Fruit fly (Drosophila melanogaster): ENCODE data around the gene CG34278.
A peak's percentile ranks its signal among the peaks of the same experiment; 100 is the strongest.

CG34278 gene

DNA sequence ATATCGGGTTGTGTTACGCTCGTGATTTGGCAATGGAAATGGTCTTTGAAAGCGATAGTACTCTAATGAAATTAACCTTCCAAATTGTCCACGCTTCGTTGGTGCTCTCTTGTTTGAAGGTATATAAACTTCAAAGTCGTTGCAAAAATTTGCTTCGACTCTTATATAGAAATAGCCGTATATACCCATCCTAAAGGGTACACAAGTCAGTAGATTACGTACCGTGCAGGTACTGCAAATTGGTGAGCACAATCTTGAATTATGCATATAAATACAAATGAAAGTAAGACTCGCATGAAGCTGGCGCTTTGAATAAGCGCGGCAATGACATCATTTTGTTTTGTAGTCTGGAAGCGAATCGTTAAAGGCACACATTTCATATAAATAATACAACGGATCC is 4.0 kb upstream of the CG34278 start:
- no peak for TF ChIP-seq noc (tag; optimal IDR thresholded peaks at IDR 0.05)

DNA sequence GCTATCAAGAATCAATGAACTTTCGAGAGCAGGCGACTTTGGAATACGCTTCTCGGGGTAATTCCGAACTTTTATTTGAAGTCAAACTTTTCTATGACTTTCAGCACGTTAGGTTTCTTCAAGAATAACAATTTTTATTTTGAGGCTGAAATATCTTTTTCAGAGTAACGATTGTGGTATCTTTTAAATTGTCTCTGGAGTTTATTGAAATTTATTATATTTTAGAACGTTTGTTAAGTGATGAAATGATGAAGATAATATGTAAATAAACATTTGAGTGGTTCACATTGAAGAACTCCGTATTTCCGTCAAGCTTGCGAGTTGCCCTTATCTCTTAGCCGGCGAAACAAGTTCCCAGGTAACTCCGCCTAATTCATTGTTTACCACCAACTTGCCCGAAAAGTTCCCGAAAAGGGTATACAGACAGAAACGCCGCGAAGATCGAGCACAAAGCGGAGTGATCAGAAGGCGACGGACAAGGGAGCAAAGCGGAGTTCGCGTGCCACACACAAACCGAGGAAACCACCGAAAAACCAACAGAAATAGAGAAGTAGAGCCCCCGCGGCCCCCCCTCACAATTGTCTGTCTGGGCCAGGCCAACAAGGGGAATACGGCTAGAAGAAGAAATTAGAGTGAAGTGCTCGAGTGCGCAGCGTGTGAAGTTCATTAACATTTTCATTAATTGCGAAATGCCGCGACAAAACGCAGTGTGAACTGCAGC is 2.5 kb upstream of the CG34278 start:
- peak; percentile 34 for TF ChIP-seq noc (tag; optimal IDR thresholded peaks at IDR 0.05)

DNA sequence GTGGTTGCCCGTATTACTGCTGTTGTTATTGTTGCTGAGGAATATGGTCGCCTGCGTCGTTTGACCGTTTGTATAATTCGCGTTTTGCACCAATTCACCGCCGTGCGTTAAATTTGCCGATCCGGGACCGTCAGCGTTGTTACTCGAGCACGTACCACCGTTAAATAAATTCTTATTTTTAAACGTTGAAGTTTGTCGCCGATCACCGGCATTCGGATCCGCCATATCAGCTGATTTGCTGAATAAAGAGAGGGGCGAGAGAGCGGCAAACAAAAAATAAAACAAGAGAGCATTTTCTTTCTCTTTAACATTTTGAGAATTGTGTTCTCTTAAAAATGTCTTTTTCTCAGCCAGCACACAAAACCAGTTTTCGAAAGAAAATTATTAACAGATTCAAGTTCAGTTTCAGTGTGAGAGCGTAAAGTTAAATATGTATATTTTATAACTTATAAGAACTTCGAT is 1.3 kb upstream of the CG34278 start:
- peak; percentile 35 for TF ChIP-seq noc (tag; optimal IDR thresholded peaks at IDR 0.05)

DNA sequence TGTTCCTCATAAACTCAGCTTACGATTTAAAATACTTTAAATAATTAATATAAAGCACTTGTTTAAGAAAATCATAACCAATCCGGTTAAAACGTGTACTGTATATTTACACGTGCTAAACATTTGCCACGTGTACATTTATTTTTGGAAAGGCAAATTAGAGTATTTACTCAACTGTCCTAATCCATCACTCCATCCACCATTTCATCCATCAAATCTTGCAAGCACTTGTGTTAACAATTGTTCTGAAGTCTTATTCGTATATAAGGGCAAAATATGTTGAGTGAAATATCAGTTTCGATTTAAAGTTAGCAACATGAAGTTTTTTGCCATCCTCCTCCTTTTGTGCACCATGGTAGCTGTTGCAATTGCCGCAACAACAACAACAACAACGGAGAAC is 1.0 kb downstream of the CG34278 start, which contains the start of gene CG42779:
Gene CG42779, plus strand, starts transcription at position 301 of the 400 bp plus-strand sequence.
- no peak for TF ChIP-seq noc (tag; optimal IDR thresholded peaks at IDR 0.05)

DNA sequence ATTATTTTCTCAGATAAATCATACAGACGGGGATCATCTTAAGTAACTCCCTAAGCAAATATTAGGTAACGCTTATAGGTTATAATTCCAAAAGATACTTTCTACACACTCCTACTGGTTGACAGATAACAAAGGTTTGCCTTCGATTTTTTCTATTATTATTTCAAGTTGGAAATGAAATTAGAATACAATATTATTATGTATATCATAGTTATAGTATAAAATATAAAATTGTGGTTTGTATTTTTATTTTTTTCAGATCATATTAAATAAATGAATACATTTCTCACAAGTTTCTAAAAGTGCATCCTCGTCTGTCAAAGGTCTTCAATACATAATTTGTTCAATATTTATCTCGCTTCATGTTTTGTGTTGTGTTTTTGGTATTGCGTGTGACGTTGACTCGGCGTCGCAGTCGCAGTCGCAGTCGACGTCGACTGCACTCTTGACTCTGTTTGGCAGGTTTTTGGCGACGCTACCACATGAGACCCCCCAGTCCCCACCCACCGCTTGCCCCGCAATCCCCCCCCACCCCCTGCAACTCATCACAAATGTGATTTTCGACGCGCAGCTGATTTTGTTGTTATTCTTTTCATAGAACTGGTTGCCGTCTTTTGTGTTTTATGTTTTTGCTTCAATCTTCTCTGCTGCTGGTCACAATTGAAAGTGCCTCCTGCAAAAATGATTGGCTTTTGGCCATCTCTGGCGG is 2.7 kb downstream of the CG34278 start:
- no peak for TF ChIP-seq noc (tag; optimal IDR thresholded peaks at IDR 0.05)

DNA sequence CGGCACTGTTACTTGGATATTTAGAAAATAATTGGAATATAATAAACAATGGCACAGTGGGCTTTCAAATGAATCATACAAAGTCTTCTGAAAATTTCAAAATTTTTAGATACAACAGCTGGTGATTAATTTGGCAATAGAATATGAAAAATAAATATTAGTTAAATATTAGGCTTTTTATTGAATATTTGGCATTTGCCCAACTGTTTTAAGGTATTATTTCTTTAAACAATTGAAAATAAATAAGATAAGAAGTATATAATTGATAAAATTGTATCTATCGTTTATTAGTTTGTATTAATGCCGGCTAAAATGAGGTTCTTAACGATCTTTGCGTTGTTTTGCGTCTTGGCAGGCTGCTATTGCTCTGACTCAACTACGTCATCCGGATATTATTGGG is 3.9 kb downstream of the CG34278 start, which contains the start of gene CG45079:
Gene CG45079, plus strand, starts transcription at position 301 of the 400 bp plus-strand sequence.
- no peak for TF ChIP-seq noc (tag; optimal IDR thresholded peaks at IDR 0.05)

DNA sequence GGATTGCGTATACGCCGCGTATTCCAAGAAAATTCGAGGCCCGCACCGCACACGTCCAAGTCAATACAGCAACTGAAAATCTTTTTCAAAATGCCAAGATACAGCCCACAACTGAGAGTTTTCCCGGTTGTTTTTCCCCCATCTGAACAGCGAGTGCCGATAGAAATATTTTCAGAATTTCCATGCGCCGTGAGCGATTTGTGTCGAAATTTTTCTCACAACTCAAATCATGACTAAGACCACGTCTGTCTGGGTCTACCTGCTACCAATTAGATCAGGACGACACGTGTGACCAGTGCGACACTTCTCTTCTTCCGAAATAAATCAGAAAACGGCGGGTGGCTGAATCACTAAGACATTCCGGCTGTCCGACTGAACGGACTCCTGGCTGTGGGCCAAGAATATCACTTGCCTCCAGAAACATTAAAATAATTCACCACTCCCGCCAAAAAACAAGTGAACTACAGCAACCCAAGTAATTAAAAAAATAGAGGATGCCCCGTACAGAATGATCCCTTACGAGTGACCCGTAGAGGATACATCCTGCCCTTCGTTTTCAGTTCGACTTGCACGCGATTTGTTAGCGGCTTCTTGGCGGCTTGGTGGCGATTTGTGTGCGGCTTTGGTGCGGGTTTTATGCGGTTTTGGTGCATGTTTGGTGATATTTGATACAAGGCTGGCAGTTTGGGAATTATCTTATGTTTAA is 5.2 kb downstream of the CG34278 start, which contains the start of gene cher:
Gene cher, minus strand, starts transcription at position 51 of the 706 bp plus-strand sequence.
- TF ChIP-seq noc (tag; optimal IDR thresholded peaks at IDR 0.05): no peak

DNA sequence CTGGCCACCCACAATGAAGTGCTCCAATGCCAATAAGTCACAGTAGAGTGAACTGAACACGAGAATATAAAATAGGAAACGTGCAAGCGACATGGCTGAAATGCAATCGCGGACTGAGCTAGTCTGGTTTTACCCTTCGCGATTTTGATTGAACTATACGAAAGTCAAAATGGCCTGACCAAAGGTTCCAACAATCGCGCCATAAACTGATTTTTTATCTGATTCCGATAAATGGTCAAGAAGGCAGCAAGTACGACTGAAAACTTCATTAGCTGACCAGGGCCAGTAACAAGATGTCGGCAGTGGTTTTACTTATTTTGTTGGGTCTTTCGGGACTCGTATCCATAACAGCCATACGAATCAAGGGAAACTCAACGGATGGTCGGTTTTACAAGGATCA is 6.6 kb downstream of the CG34278 start, which contains the start of the genes CG17477 and CG31269:
Gene CG17477, minus strand, starts transcription at position 101 of the 400 bp plus-strand sequence.
Gene CG31269, plus strand, starts transcription at position 289 of the 400 bp plus-strand sequence.
- no peak for TF ChIP-seq noc (tag; optimal IDR thresholded peaks at IDR 0.05)

DNA sequence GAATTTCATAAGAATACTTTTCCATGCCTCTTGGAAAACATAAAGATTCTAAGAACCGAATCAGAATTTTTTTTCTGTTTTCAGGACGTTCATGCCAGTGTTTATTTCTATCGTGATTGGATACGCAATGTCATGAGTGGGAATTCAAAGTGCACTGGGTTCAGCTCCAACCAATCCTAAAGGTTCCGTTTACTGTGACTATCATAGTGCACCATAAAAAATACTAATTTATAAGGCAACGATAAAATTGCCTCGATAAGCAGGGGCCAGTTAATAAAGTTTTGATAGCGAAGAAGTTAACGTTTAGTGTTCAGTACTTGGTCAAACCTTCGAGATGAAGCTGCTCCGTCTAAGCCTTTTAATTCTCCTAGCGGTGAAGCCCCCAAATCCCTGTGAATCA is 7.6 kb downstream of the CG34278 start, which contains the start of gene CG31265:
Gene CG31265, plus strand, starts transcription at position 301 of the 400 bp plus-strand sequence.
- no peak for TF ChIP-seq noc (tag; optimal IDR thresholded peaks at IDR 0.05)

DNA sequence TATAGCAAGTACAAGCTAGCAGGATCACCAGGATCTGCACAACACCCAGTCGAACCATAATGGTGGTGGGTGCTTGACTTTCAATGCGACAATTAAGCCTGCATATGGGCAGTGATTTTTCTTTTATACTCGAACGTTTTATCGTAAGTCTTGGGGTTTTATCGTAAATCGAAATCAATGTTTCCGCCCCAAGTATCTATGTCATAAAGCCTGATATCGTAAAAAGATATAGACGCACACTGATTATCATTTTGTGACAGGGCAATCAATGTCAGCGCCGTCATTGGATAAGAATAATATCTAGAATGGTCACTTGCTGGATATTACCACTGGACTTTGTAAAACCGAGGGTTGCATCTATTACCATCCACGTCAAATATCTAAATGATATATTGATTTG is 10.1 kb downstream of the CG34278 start, which contains the start of gene CG17475:
Gene CG17475, minus strand, starts transcription at position 101 of the 400 bp plus-strand sequence.
- TF ChIP-seq noc (tag; optimal IDR thresholded peaks at IDR 0.05): no peak

DNA sequence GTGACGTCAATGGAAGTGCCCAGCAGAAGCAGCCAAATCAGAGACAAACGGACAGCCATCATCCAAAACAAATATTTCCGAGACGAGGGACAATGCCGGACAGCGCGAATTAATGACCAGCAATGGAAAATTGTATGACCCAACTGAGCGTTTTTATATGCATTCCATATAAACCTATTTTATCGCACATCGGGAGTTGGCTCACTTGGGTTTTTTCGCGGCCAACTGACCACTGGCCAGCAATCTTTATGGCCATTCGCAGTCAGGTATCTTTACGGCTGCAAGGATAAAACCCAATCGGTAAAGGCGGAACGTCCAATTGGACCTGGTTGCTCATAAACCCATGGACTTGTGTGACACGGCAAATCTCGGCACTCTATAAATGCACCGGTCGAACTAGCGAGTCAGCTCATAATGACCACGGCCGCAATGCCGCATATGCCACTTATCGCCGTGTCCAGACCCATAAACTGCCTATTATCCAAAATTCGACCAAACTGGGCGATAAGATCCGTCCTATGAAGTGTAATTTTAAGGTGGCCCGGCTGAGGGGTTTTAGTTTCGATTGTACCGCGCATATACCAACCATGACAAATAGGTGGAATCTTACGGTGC is 11.9 kb downstream of the CG34278 start, which contains the start of the genes CG4053 and CG31266:
Gene CG4053, minus strand, starts transcription at position 101 of the 615 bp plus-strand sequence.
Gene CG31266, plus strand, starts transcription at position 565 of the 615 bp plus-strand sequence.
- no peak for TF ChIP-seq noc (tag; optimal IDR thresholded peaks at IDR 0.05)

DNA sequence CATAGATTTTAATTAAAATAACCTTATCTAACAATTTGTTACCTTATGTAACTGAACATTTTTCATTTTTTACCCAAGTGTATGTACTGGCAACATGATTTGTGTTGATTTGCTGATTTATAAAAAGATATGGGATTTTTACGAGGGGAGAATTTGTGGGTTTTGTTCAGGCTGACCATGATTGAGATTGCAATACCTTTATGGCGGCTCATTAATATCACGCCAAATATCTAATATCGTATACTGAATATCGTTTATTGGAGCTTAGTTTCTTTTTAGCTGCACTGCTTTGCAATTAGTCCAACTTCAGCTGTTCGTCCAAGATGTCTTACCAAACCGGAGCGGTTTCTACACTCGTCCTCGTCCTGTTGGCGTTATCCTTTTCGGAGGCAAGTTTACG is 13.6 kb downstream of the CG34278 start, which contains the start of gene CG31267:
Gene CG31267, plus strand, starts transcription at position 301 of the 400 bp plus-strand sequence.
- no peak for TF ChIP-seq noc (tag; optimal IDR thresholded peaks at IDR 0.05)

DNA sequence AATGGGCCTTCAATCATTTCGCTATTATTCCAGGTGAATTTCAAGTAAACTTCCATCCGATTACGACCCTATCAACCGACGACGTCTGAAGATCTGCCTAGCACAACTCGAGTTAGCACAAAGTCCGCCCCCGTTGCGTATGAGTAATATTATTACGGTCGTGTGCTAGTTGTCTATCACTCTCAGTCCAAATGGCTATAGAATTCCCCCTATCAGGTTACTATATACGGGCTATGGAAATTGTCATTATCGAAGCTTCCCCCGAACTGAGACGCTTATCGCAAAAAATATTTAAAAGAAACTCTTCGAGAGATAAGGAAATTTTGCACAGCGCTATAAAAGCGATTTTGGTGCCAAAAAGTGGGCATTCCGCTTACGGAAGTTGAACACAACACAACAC is 15.5 kb downstream of the CG34278 start, which contains the start of gene CG5246:
Gene CG5246, plus strand, starts transcription at position 365 of the 400 bp plus-strand sequence.
- peak; percentile 12 for TF ChIP-seq noc (tag; optimal IDR thresholded peaks at IDR 0.05)

DNA sequence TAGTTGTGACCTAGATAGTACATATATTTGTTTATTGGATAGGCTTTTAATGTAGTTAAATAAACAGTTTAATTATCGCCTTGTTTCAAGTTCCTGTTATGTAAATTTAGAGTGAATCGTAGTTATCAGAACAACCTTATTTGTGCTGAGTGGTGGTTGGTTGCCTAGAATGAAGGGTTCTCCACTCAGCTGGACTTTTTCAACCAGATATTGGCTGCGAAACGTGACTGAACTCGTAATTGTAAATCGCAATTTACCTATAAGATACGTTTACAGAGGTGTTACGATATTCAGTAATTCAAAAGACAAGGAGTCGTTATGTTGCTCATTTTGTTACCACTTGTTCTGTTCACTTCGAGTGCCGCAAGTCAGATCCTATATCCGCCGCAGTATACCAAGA is 17.3 kb downstream of the CG34278 start, which contains the start of gene CG5255:
Gene CG5255, plus strand, starts transcription at position 301 of the 400 bp plus-strand sequence.
- no peak for TF ChIP-seq noc (tag; optimal IDR thresholded peaks at IDR 0.05)

DNA sequence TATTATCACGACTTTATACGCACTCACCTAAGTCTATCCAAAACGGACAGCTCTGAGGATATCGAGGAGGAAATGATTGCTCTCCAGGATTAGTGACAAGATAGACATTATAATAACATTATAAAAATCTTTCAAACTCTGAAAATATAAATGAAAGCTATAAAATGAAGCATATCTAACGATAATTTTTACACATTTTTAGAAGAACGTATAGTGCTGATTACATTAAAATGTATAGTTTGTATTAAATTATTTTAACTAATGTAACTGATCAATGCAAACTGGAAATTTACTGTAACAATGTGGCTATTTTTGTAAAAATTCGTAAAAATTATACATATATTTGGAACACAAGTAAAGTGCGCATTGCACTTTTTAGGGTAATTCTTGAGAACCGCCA is 18.4 kb downstream of the CG34278 start, which contains the start of gene CG5265:
Gene CG5265, plus strand, starts transcription at position 301 of the 400 bp plus-strand sequence.
- TF ChIP-seq noc (tag; optimal IDR thresholded peaks at IDR 0.05): no peak

All from whole organism, larva.